Worm (Caenorhabditis elegans) whole organism, L4 larva: ENCODE results near the gene C09H10.9.

Experiments used
- T20F7.1 ChIP-seq: fragments of 200-800 bp; sonication (Bioruptor generic); optimal IDR thresholded peaks from 2 replicates; lab custom pipeline; 2018; ENCODE audit warnings: mild to moderate bottlenecking, missing genetic modification characterization, missing compliant biosample characterization
- ceh-82 ChIP-seq: sonication (generic microtip); optimal IDR thresholded peaks from 2 replicates; lab custom pipeline; 2017; ENCODE audit warnings: missing biosample characterization, missing genetic modification characterization
- ces-1 ChIP-seq: fragments of 150-350 bp; sonication (generic microtip); optimal IDR thresholded peaks from 4 replicates; lab custom pipeline; 2014; ENCODE audit warnings: missing biosample characterization, missing genetic modification reagents, missing genetic modification characterization
- lin-39 ChIP-seq: fragments of 150-350 bp; optimal IDR thresholded peaks from 2 replicates; lab custom pipeline; 2014; ENCODE audit warnings: missing biosample characterization, missing genetic modification reagents, missing genetic modification characterization
- nhr-102 ChIP-seq: sonication (generic microtip); optimal IDR thresholded peaks from 2 replicates; lab custom pipeline; 2016; ENCODE audit warnings: mild to moderate bottlenecking, missing genetic modification characterization, moderate library complexity, missing compliant biosample characterization
- nhr-6 ChIP-seq: fragments of 150-350 bp; optimal IDR thresholded peaks from 2 replicates; lab custom pipeline; 2014; ENCODE audit warnings: missing biosample characterization, missing genetic modification characterization
- nhr-76 ChIP-seq: fragments of 150-350 bp; optimal IDR thresholded peaks from 2 replicates; lab custom pipeline; 2014; ENCODE audit warnings: missing biosample characterization, missing genetic modification characterization
- nhr-77 ChIP-seq: fragments of 150-350 bp; optimal IDR thresholded peaks from 2 replicates; lab custom pipeline; 2014; ENCODE audit warnings: missing biosample characterization, missing genetic modification characterization
- pha-4 ChIP-seq, 2 experiments: fragments of 150-350 bp in 1 of 2; fragments of 200-800 bp in 1 of 2; sonication (Bioruptor generic) in 1 of 2; IDR thresholded peaks in 1 of 2; optimal IDR thresholded peaks in 1 of 2; 2 replicates each; pipeline versions ENCODE4 v1.3.6 to Lab custom; 2014 to 2022; ENCODE audit warnings: missing genetic modification characterization in 2 of 2, missing genetic modification reagents in 2 of 2, missing biosample characterization in 1 of 2, missing compliant biosample characterization in 1 of 2
- pqm-1 ChIP-seq: sonication (generic microtip); optimal IDR thresholded peaks from 2 replicates; lab custom pipeline; 2017; ENCODE audit warnings: missing biosample characterization, missing genetic modification characterization
- vab-7 ChIP-seq: fragments of 200-800 bp; sonication (Bioruptor generic); IDR thresholded peaks from 2 replicates; pipeline ENCODE4 v1.3.6; 2022; ENCODE audit warnings: missing genetic modification reagents, missing genetic modification characterization, missing compliant biosample characterization

ce11 chrII:11127364-11127763 lies 23.1 kb downstream of the C09H10.9 start, which contains the start of gene F40F8.1:
- TF ChIP-seq ceh-82 (tag; lab: Kevin White, UChicago) = no peak
- TF ChIP-seq ces-1 (GFP tag; lab: Kevin White, UChicago) = no peak
- no peak for TF ChIP-seq lin-39 (tag; lab: Kevin White, UChicago)
- TF ChIP-seq vab-7 = no peak
- TF ChIP-seq T20F7.1 (GFP tag; lab: Kevin White, UChicago) = no peak
- no peak for TF ChIP-seq nhr-77 (tag; lab: Kevin White, UChicago)
- no peak for TF ChIP-seq nhr-6 (tag; lab: Kevin White, UChicago)
- TF ChIP-seq pha-4 (GFP tag; IDR thresholded peaks at IDR 0.05; lab: Robert Waterston, UW) = no peak
- TF ChIP-seq pha-4 (tag; optimal IDR thresholded peaks at IDR 0.05; lab: Kevin White, UChicago) = no peak
- no peak for TF ChIP-seq nhr-76 (tag; lab: Kevin White, UChicago)
- no peak for TF ChIP-seq pqm-1 (tag; lab: Kevin White, UChicago)
- TF ChIP-seq nhr-102 (tag; lab: Kevin White, UChicago) = no peak
